Fruit fly (Drosophila melanogaster): Measurements from ENCODE around the gene Jarid2.

Gene Jarid2

DNA sequence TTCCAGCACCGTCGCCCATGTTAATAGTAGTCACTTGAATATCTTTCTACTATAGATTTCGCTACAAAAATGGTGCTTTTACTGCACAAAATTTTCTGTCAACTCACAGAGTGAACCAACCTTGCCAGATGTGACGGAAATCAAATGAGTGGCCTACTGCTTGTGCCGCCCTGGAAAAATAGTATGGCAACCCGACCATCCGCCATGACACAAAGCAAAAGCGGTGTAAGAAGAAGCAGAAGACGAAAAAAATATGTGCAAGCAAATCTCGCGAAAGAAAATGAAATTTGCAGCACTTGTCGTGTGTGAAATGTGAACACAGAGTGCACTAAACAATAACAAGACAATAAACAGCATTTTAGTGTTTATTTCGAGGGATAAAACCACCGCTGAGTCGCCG is at the start of gene Jarid2, which contains the start of gene Uch-L5:
Gene Jarid2 (plus strand): TSS at position 210 of the 400 bp plus-strand sequence.
Gene Uch-L5 (minus strand): TSS at position 137 of the 400 bp plus-strand sequence.
- TF ChIP-seq Hr83 (GFP tag; optimal IDR thresholded peaks at IDR 0.05; ENCODE audit: poor library complexity, severe bottlenecking) (peak; percentile 83), sv (GFP tag; optimal IDR thresholded peaks at IDR 0.05) (no peak), rgr (GFP tag; optimal IDR thresholded peaks at IDR 0.05) (peak; percentile 68), CG9705 (GFP tag; optimal IDR thresholded peaks at IDR 0.05) (peak; percentile 37), usp (GFP tag; optimal IDR thresholded peaks at IDR 0.05) (no peak), Sp1 (GFP tag; optimal IDR thresholded peaks at IDR 0.05) (peak; percentile 55), psq (GFP tag; optimal IDR thresholded peaks at IDR 0.05) (peak; percentile 70), Myc (optimal IDR thresholded peaks at IDR 0.05) (no peak), OdsH (GFP tag; optimal IDR thresholded peaks at IDR 0.05) (peak; percentile 35), h (GFP tag; optimal IDR thresholded peaks at IDR 0.05) (peak; percentile 66), HLH106 (tag; optimal IDR thresholded peaks at IDR 0.05) (peak; percentile 48), fru (GFP tag; optimal IDR thresholded peaks at IDR 0.05) (peak; percentile 49), Rel (GFP tag; optimal IDR thresholded peaks at IDR 0.05) (no peak), Rel (tag; optimal IDR thresholded peaks at IDR 0.05) (peak; percentile 51), ey (GFP tag; optimal IDR thresholded peaks at IDR 0.05) (peak; percentile 47), dsf (GFP tag; optimal IDR thresholded peaks at IDR 0.05; ENCODE audit: borderline replicate concordance) (no peak), foxo (GFP tag; optimal IDR thresholded peaks at IDR 0.05) (peak in 1 of 2 experiments; percentile 78), Vsx2 (GFP tag; optimal IDR thresholded peaks at IDR 0.05; ENCODE audit: partially characterized antibody) (no peak)

DNA sequence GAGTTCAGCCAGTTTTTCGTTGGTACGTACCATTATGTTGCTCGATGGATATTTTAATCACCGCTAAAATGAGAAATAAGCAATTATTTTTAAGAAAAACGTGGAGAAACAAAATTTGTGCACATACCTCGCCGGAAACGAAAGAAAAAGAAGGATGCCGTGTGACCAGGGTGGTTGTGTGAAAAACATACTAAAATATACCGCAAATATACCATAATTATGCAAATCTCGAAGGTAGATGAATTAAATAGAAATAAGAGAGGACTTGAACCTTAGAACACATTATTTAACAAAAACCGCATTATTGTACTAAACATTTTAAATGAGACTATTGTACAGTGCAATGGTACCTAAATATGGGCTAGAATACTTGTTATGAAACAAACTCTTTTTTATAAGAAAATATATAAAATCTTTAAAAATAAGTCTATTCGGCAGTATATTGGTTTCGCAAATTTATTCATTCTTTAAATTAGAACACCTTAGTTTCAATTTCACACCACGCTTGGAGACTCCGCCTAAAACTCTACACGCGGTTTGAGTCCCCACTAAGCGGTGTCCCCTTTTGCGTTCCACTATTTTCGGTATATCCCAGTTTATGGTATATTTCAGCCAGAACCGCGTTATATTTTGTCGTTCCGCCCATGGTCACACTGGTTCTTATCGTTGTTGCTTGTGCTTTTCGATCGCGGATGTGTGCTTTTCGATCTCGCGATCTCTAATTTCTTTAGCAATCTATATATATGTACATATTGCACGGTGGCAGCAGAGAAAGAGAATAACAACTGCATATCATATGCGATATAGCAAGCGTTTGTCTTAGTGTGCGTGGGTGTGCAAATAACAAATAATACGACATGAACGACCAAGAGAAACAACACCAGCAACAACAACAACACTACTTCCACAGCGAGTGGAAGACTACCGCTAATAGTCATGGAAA is 46.9 kb upstream of the Jarid2 start, which contains the start of the genes RpS17 and MTF-1:
Gene RpS17 (minus strand): TSS at position 157 of the 943 bp plus-strand sequence.
Gene MTF-1 (plus strand): TSS at position 648 of the 943 bp plus-strand sequence.
- TF ChIP-seq Hr78 (GFP tag; optimal IDR thresholded peaks at IDR 0.05), result no peak
- no peak for TF ChIP-seq ey (GFP tag; optimal IDR thresholded peaks at IDR 0.05)
- TF ChIP-seq Vsx2 (GFP tag; optimal IDR thresholded peaks at IDR 0.05; ENCODE audit: partially characterized antibody), result no peak
- TF ChIP-seq HLH106 (tag; optimal IDR thresholded peaks at IDR 0.05), result peak; percentile 44
- peak; percentile 9 for TF ChIP-seq dsf (GFP tag; optimal IDR thresholded peaks at IDR 0.05; ENCODE audit: borderline replicate concordance)
- peak; percentile 38 for TF ChIP-seq Hnf4 (GFP tag; optimal IDR thresholded peaks at IDR 0.05)
- TF ChIP-seq OdsH (GFP tag; optimal IDR thresholded peaks at IDR 0.05), result peak; percentile 30
- TF ChIP-seq h (GFP tag; optimal IDR thresholded peaks at IDR 0.05), result peak; percentile 31
- TF ChIP-seq tai (GFP tag; optimal IDR thresholded peaks at IDR 0.05), result no peak
- TF ChIP-seq CrebA (GFP tag; optimal IDR thresholded peaks at IDR 0.05; ENCODE audit: borderline replicate concordance), result no peak
- peak; percentile 82 for TF ChIP-seq Hr83 (GFP tag; optimal IDR thresholded peaks at IDR 0.05; ENCODE audit: poor library complexity, severe bottlenecking)
- peak; percentile 44 for TF ChIP-seq GATAd (GFP tag; optimal IDR thresholded peaks at IDR 0.05)
- no peak for TF ChIP-seq pan (optimal IDR thresholded peaks at IDR 0.05)
- peak; percentile 76 for TF ChIP-seq rgr (GFP tag; optimal IDR thresholded peaks at IDR 0.05)
- TF ChIP-seq dl (GFP tag; optimal IDR thresholded peaks at IDR 0.05; ENCODE audit: insufficient read depth in 1 of 2, partially characterized antibody in 2 of 2), result no peak
- peak in 1 of 2 experiments; percentile 41 for TF ChIP-seq foxo (GFP tag; optimal IDR thresholded peaks at IDR 0.05)
- TF ChIP-seq lola (GFP tag; optimal IDR thresholded peaks at IDR 0.05), result no peak
- TF ChIP-seq Jra (GFP tag; optimal IDR thresholded peaks at IDR 0.05), result no peak
- no peak for TF ChIP-seq Dfd (GFP tag; optimal IDR thresholded peaks at IDR 0.05)
- TF ChIP-seq woc (GFP tag; optimal IDR thresholded peaks at IDR 0.05), result no peak
- peak; percentile 27 for TF ChIP-seq CG9705 (GFP tag; optimal IDR thresholded peaks at IDR 0.05)
- TF ChIP-seq Rel (GFP tag; optimal IDR thresholded peaks at IDR 0.05), result no peak
- peak; percentile 86 for TF ChIP-seq Rel (tag; optimal IDR thresholded peaks at IDR 0.05)
- peak; percentile 76 for TF ChIP-seq Sp1 (GFP tag; optimal IDR thresholded peaks at IDR 0.05)
- peak; percentile 44 for TF ChIP-seq sv (GFP tag; optimal IDR thresholded peaks at IDR 0.05)
- TF ChIP-seq Dif (GFP tag; optimal IDR thresholded peaks at IDR 0.05; ENCODE audit: partially characterized antibody), result no peak
- no peak for TF ChIP-seq usp (GFP tag; optimal IDR thresholded peaks at IDR 0.05)
- TF ChIP-seq Mio (GFP tag; optimal IDR thresholded peaks at IDR 0.05), result peak; percentile 21
- no peak for TF ChIP-seq jim (GFP tag; optimal IDR thresholded peaks at IDR 0.05)
- peak; percentile 28 for TF ChIP-seq dmrt93B (GFP tag; optimal IDR thresholded peaks at IDR 0.05)
- TF ChIP-seq N (GFP tag; optimal IDR thresholded peaks at IDR 0.05), result no peak
- TF ChIP-seq psq (GFP tag; optimal IDR thresholded peaks at IDR 0.05), result peak; percentile 9
- peak; percentile 36 for TF ChIP-seq brk (GFP tag; optimal IDR thresholded peaks at IDR 0.05)
- no peak for TF ChIP-seq Abd-B (GFP tag; optimal IDR thresholded peaks at IDR 0.05)
- peak; percentile 22 for TF ChIP-seq fru (GFP tag; optimal IDR thresholded peaks at IDR 0.05)
- TF ChIP-seq sage (GFP tag; optimal IDR thresholded peaks at IDR 0.05), result peak; percentile 20
- TF ChIP-seq Myc (optimal IDR thresholded peaks at IDR 0.05), result peak; percentile 93
- TF ChIP-seq br (GFP tag; optimal IDR thresholded peaks at IDR 0.05), result no peak
- no peak for TF ChIP-seq CG32264 (GFP tag; optimal IDR thresholded peaks at IDR 0.05)
